Fruit fly (Drosophila melanogaster): ENCODE data around the gene CG12003.

The CG12003 gene

DNA sequence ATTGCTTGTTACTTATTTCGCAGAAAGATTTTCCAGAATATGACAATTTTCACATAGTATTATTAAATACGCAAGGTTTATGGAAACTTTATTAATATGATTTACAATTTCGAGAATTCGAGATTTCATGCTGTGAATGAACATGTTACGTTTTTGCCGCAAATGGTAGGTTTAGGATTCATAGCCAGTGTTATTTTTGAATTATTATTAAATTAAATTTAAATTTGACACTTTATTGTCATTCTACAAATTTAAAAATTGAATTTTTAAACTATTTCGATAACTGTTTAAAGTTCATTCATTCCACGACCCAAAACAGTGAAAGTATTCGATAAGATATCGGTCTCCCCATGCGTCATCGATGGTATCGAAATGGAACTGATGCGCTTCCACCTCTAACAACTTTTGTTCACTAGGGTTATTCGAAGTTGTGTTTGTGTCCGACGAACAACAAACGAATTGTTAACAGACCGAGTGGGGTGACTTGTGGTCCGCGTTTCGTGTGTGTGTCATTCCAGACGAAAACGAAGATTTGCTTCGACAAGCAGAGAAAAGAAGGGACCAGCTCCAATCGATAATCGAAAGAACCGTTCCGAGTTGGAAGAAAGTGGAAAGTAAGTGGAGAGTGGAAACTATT lies 19.4 kb upstream of the CG12003 start, which contains the start of the genes CG32313 and Pcyt1 (continued):
- peak; percentile 25 for TF ChIP-seq Side (GFP tag; optimal IDR thresholded peaks at IDR 0.05)
- no peak for TF ChIP-seq CG17361 (GFP tag; IDR thresholded peaks at IDR 0.05)
- TF ChIP-seq chm (GFP tag; IDR thresholded peaks at IDR 0.05) = peak; percentile 71; the same call in 1 of the 2 replicates
- TF ChIP-seq zfh2 (GFP tag; optimal IDR thresholded peaks at IDR 0.05) = no peak
- TF ChIP-seq CG30431 (GFP tag; optimal IDR thresholded peaks at IDR 0.05) = no peak
- TF ChIP-seq pan (optimal IDR thresholded peaks at IDR 0.05) = no peak
- peak in 1 of 2 experiments; percentile 24 for TF ChIP-seq pan (GFP tag; optimal IDR thresholded peaks at IDR 0.05 in 1 of 2, IDR thresholded peaks at IDR 0.05 in 1 of 2)
- TF ChIP-seq CG9437 (GFP tag; optimal IDR thresholded peaks at IDR 0.05) = no peak
- peak; percentile 6 for TF ChIP-seq CG4424 (GFP tag; optimal IDR thresholded peaks at IDR 0.05)
- peak; percentile 39; the same call in 1 of the 2 replicates for TF ChIP-seq slbo (GFP tag; IDR thresholded peaks at IDR 0.05)
- TF ChIP-seq prd (optimal IDR thresholded peaks at IDR 0.05) = no peak
- no peak for TF ChIP-seq prd (GFP tag; IDR thresholded peaks at IDR 0.05)
- no peak for TF ChIP-seq HLH54F (GFP tag; optimal IDR thresholded peaks at IDR 0.05)
- TF ChIP-seq Sox102F (GFP tag; optimal IDR thresholded peaks at IDR 0.05) = no peak
- TF ChIP-seq luna (GFP tag; optimal IDR thresholded peaks at IDR 0.05) = no peak
- TF ChIP-seq wdn (GFP tag; IDR thresholded peaks at IDR 0.05) = 0 out of 2 replicates have a peak, but pooled peaks have one; percentile 27
- TF ChIP-seq CG4404 (GFP tag; IDR thresholded peaks at IDR 0.05) = no peak
- no peak for TF ChIP-seq CG4854 (GFP tag; optimal IDR thresholded peaks at IDR 0.05)
- peak; percentile 96 for TF ChIP-seq CG6791 (GFP tag; IDR thresholded peaks at IDR 0.05; ENCODE audit: partially characterized antibody)
- TF ChIP-seq scrt (GFP tag; optimal IDR thresholded peaks at IDR 0.05) = peak; percentile 35
- peak; percentile 59 for TF ChIP-seq CG9932 (GFP tag; IDR thresholded peaks at IDR 0.05)
- TF ChIP-seq CrebB (tag; optimal IDR thresholded peaks at IDR 0.05) = no peak
- TF ChIP-seq org-1 (GFP tag; optimal IDR thresholded peaks at IDR 0.05) = no peak
- no peak for TF ChIP-seq Elba2 (GFP tag; optimal IDR thresholded peaks at IDR 0.05)
- TF ChIP-seq CG9817 (tag; optimal IDR thresholded peaks at IDR 0.05) = no peak
- no peak for TF ChIP-seq chn (GFP tag; optimal IDR thresholded peaks at IDR 0.05)
- peak; percentile 25 for TF ChIP-seq phol (tag; optimal IDR thresholded peaks at IDR 0.05)
- TF ChIP-seq psq (GFP tag; optimal IDR thresholded peaks at IDR 0.05) = no peak
- no peak for TF ChIP-seq Atf3 (GFP tag; optimal IDR thresholded peaks at IDR 0.05)
- no peak for TF ChIP-seq Gsc (GFP tag; IDR thresholded peaks at IDR 0.05)
- TF ChIP-seq repo (GFP tag; optimal IDR thresholded peaks at IDR 0.05) = no peak
- no peak for TF ChIP-seq aop (GFP tag; IDR thresholded peaks at IDR 0.05)
- TF ChIP-seq E2f1 (GFP tag; IDR thresholded peaks at IDR 0.05) = no peak
- TF ChIP-seq H15 (GFP tag; IDR thresholded peaks at IDR 0.05) = no peak
- TF ChIP-seq Asciz (GFP tag; optimal IDR thresholded peaks at IDR 0.05) = peak; percentile 12
- no peak for TF ChIP-seq CG4282 (GFP tag; optimal IDR thresholded peaks at IDR 0.05)
- no peak for TF ChIP-seq eve (GFP tag; optimal IDR thresholded peaks at IDR 0.05)
- no peak for TF ChIP-seq dm (GFP tag; optimal IDR thresholded peaks at IDR 0.05)
- peak; percentile 75 for TF ChIP-seq sd (tag; optimal IDR thresholded peaks at IDR 0.05)
- peak; percentile 40 for TF ChIP-seq lilli (GFP tag; optimal IDR thresholded peaks at IDR 0.05)
- no peak for TF ChIP-seq CG12744 (GFP tag; optimal IDR thresholded peaks at IDR 0.05)
- TF ChIP-seq br (optimal IDR thresholded peaks at IDR 0.05) = no peak
- TF ChIP-seq run (tag; optimal IDR thresholded peaks at IDR 0.05) = no peak
- TF ChIP-seq CG14710 (tag; optimal IDR thresholded peaks at IDR 0.05) = peak; percentile 54
- no peak for TF ChIP-seq CG11696 (GFP tag; IDR thresholded peaks at IDR 0.05)
- TF ChIP-seq CG6254 (GFP tag; optimal IDR thresholded peaks at IDR 0.05) = no peak
- no peak for TF ChIP-seq oc (tag; optimal IDR thresholded peaks at IDR 0.05)
- TF ChIP-seq tll (GFP tag; optimal IDR thresholded peaks at IDR 0.05) = no peak
- TF ChIP-seq Xbp1 (GFP tag; optimal IDR thresholded peaks at IDR 0.05) = peak; percentile 21
- no peak for TF ChIP-seq CG13424 (tag; optimal IDR thresholded peaks at IDR 0.05)
- TF ChIP-seq CG16815 (GFP tag; optimal IDR thresholded peaks at IDR 0.05) = no peak
- TF ChIP-seq zfh1 (GFP tag; IDR thresholded peaks at IDR 0.05) = no peak

All from whole organism, embryonic.